Worm (Caenorhabditis elegans) whole organism, young adult: ENCODE measurements around the gene tdc-1.

ENCODE experiments used
- ama-1 ChIP-seq, 3 experiments: fragments of 150-350 bp in 1 of 3; sonication (generic microtip) in 2 of 3; optimal IDR thresholded peaks; 2 replicates each; lab custom pipeline; 2014 to 2018; ENCODE audit warnings: missing biosample characterization in 2 of 3, missing genetic modification characterization in 2 of 3, missing genetic modification reagents in 2 of 3
- nhr-90 ChIP-seq: sonication (generic microtip); optimal IDR thresholded peaks from 2 replicates; lab custom pipeline; 2016; ENCODE audit warnings: missing genotype, mild to moderate bottlenecking, missing genetic modification characterization, missing compliant biosample characterization

ce11 chrII:8263562-8263961 is 6.8 kb upstream of the tdc-1 start:
- TF ChIP-seq nhr-90 (tag; lab: Kevin White, UChicago) (no peak), ama-1 (optimal IDR thresholded peaks at IDR 0.05; lab: Kevin White, UChicago) (no peak), ama-1 (GFP tag; optimal IDR thresholded peaks at IDR 0.05; lab: Kevin White, UChicago) (no peak)
